Fruit fly (Drosophila melanogaster) whole organism, pupa: ENCODE measurements around the gene CG43091.

Source experiments
- CG14655 ChIP-seq: fragments of 200-800 bp; sonication (Bioruptor generic); optimal IDR thresholded peaks from 3 replicates; lab custom pipeline; 2017; ENCODE audit warnings: mild to moderate bottlenecking, missing biosample characterization, missing genetic modification reagents, missing genetic modification characterization
- CG4496 ChIP-seq: fragments of 200-800 bp; sonication (Bioruptor generic); IDR thresholded peaks from 3 replicates; pipeline ENCODE4 v1.3.6; 2022; ENCODE audit warnings: missing biosample characterization, missing genetic modification characterization
- CG9948 ChIP-seq: fragments of 200-800 bp; sonication (Bioruptor generic); optimal IDR thresholded peaks from 2 replicates; lab custom pipeline; 2018; ENCODE audit warnings: missing biosample characterization, mild to moderate bottlenecking, missing genetic modification characterization, moderate library complexity
- Ets98B ChIP-seq: fragments of 200-800 bp; sonication (Bioruptor generic); IDR thresholded peaks from 2 replicates; pipeline ENCODE4 v1.3.6; 2022; ENCODE audit warnings: missing biosample characterization, missing genetic modification characterization

DNA sequence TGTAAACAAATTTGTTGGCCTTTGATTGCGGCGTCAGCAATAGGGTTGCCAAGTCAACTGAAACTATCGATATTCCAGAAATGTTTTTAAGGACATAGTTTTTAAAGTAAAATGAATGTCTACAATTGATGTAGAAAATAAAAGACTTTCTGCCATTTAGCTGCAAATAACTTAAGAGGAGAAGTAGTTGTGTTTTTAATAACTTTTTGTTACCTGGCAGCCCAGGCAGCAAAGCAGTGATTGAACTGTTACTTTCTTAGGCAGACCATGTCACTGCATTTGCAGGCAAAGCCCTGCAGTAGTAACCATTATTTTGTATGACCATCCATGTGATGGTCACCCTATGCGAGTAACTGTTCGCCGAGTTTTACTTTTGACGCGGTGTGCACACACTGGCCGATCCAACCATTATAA, 18.0 kb downstream of the CG43091 start, which contains the start of the genes rumi, CG7029 and Usp12-46:
- TF ChIP-seq CG14655 (GFP tag; lab: Kevin White, UChicago) (no peak), CG4496 (peak; percentile 89), Ets98B (GFP tag; lab: Robert Waterston, UW) (peak; percentile 81), CG9948 (peak; percentile 57)
